Fruit fly (Drosophila melanogaster): ENCODE measurements around the gene mop.

Gene mop

DNA sequence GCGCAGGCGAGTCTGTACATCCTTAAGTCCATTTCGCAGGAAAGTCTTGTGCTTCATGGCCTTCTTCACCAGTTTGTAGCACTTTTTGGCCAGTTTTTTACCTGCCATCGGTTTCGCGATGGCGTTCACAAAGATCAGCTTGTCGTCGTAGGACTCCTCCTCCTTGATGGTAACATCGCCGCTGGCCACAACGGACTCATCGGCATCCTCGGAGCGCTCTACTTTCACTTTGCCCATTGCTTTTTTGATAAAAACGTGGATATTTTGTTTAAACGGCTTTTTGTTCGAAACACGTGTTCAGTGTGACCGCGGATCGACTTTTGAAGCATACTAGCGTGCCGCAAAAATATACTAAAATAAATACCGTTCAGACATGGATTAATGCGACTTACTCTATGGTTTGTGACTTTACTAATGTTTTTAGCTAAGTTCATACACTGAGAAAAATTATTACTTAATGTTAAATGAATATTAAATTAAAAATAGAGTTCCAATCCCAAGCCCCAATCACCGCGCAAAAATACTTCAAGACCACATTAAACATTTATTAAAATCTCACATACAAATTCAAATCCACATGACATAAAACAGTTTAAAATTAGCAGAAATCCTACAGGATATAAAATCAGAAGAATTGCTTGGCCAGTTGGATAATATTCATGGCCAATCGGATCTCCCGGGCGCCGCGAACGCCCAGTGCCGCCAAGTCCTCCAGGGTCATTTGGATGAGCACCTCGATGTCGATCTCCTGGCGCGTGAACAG lies 26.1 kb upstream of the mop start, which contains the start of gene NHP2:
Gene NHP2 (minus strand): TSS at position 315 of the 763 bp plus-strand sequence.
- peak; percentile 54 for TF ChIP-seq Sox15 (GFP tag; optimal IDR thresholded peaks at IDR 0.05)
- TF ChIP-seq CG11294 (GFP tag; IDR thresholded peaks at IDR 0.05) = peak; percentile 44; the same call in 1 of the 2 replicates
- peak; percentile 77 for TF ChIP-seq CG6792 (GFP tag; optimal IDR thresholded peaks at IDR 0.05)
- TF ChIP-seq Hr39 (GFP tag; optimal IDR thresholded peaks at IDR 0.05) = peak; percentile 78
- no peak for TF ChIP-seq OdsH (GFP tag; optimal IDR thresholded peaks at IDR 0.05)
- TF ChIP-seq Lpt (GFP tag; optimal IDR thresholded peaks at IDR 0.05) = peak; percentile 83
- peak; percentile 8 for TF ChIP-seq CG32006 (GFP tag; optimal IDR thresholded peaks at IDR 0.05)
- TF ChIP-seq Blimp-1 (GFP tag; optimal IDR thresholded peaks at IDR 0.05) = peak; percentile 42
- peak; percentile 84 for TF ChIP-seq CG3032 (tag; optimal IDR thresholded peaks at IDR 0.05)
- TF ChIP-seq CG11762 (GFP tag; optimal IDR thresholded peaks at IDR 0.05; ENCODE audit: insufficient read depth) = peak; percentile 73
- TF ChIP-seq Sox102F (GFP tag; optimal IDR thresholded peaks at IDR 0.05) = no peak
- peak; percentile 68 for TF ChIP-seq CG8319 (GFP tag; optimal IDR thresholded peaks at IDR 0.05)
- no peak for TF ChIP-seq achi (GFP tag; optimal IDR thresholded peaks at IDR 0.05)
- TF ChIP-seq svp (GFP tag) = peak; percentile 60
- peak; percentile 54 for TF ChIP-seq CG11902 (GFP tag; optimal IDR thresholded peaks at IDR 0.05)
- TF ChIP-seq Gug (GFP tag; IDR thresholded peaks at IDR 0.05) = peak; percentile 68; the same call in 1 of the 2 replicates
- peak; percentile 63 for TF ChIP-seq CG6854 (GFP tag; optimal IDR thresholded peaks at IDR 0.05)
- TF ChIP-seq CG1621 (tag; optimal IDR thresholded peaks at IDR 0.05) = no peak
- peak; percentile 49 for TF ChIP-seq Ets21C (GFP tag; optimal IDR thresholded peaks at IDR 0.05)
- peak; percentile 74 for TF ChIP-seq CG34406 (GFP tag; optimal IDR thresholded peaks at IDR 0.05)
- no peak for TF ChIP-seq Smox (GFP tag; optimal IDR thresholded peaks at IDR 0.05)
- peak; percentile 70 for TF ChIP-seq fd59A (GFP tag; optimal IDR thresholded peaks at IDR 0.05)
- peak; percentile 93; the same call in 2 of the 3 replicates for TF ChIP-seq CG6163 (GFP tag; IDR thresholded peaks at IDR 0.05)
- TF ChIP-seq esn (GFP tag; optimal IDR thresholded peaks at IDR 0.05) = peak; percentile 85
- TF ChIP-seq Ets96B (tag; optimal IDR thresholded peaks at IDR 0.05) = peak; percentile 80
- peak; percentile 77 for TF ChIP-seq cyc (GFP tag; optimal IDR thresholded peaks at IDR 0.05)
- TF ChIP-seq Eip93F (GFP tag; optimal IDR thresholded peaks at IDR 0.05) = peak; percentile 60
- peak; percentile 80 for TF ChIP-seq lz (GFP tag; optimal IDR thresholded peaks at IDR 0.05)
- no peak for TF ChIP-seq CG10631 (GFP tag; optimal IDR thresholded peaks at IDR 0.05)
- peak; percentile 92 for TF ChIP-seq eg (GFP tag; IDR thresholded peaks at IDR 0.05)
- peak; percentile 88 for TF ChIP-seq CG8119 (GFP tag; IDR thresholded peaks at IDR 0.05)
- TF ChIP-seq CG15336 (GFP tag; IDR thresholded peaks at IDR 0.05) = peak; percentile 87
- no peak for TF ChIP-seq Eip75B (GFP tag; optimal IDR thresholded peaks at IDR 0.05)
- peak; percentile 66 for TF ChIP-seq CG4318 (GFP tag; optimal IDR thresholded peaks at IDR 0.05)
- no peak for TF ChIP-seq Sox14 (GFP tag; optimal IDR thresholded peaks at IDR 0.05)

DNA sequence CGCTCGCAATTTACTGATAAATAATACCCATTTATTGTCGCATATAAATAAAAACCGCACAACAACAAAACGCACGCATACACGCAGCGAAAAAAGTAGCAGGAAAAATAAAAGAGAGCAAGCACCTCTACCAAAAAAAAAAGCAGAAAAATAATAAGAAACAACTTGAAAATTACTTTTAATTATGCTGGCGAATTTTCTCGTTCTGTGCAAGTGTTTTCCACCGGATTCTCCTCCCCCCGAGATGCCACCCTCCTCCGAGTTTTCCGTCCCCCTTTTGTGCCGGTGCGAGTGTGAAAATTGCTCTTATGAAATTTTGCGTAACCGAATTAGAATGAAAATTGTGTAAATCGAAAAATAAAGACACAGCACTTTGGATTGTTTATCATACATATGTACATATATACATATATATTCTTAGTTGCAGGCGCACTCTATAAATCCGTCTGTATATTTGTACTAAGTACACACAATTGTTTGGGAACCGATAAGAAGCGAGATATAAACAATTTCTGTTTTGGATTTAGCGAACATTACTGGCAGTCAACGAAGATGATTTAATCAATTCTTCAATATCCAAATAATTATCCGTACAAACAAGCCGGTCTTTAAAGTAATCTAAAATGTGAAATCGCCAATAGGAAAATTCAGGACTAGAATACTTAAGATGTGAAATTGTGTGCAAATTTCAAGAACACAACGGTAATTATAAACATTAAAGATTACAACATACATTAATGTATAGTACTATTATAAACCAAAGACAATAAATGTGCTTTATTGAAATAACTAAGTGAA lies 15.1 kb upstream of the mop start:
- TF ChIP-seq CG15336 (GFP tag; IDR thresholded peaks at IDR 0.05) = peak; percentile 41; the same call in 1 of the 2 replicates
- peak; percentile 61 for TF ChIP-seq eg (GFP tag; IDR thresholded peaks at IDR 0.05)
- peak; percentile 38; the same call in 1 of the 2 replicates for TF ChIP-seq Gug (GFP tag; IDR thresholded peaks at IDR 0.05)
- peak; percentile 68 for TF ChIP-seq CG6163 (GFP tag; IDR thresholded peaks at IDR 0.05)
- no peak for TF ChIP-seq dsx (GFP tag; optimal IDR thresholded peaks at IDR 0.05; ENCODE audit: poor library complexity, severe bottlenecking)
- no peak for TF ChIP-seq CG6854 (GFP tag; optimal IDR thresholded peaks at IDR 0.05)

Measured in whole organism, prepupa.